Fruit fly (Drosophila melanogaster) Kc167 (cell line): ENCODE results near the gene CG42727.

Experiments
- Myc ChIP-seq: fragments of >200 bp; optimal IDR thresholded peaks from 2 replicates; lab custom pipeline; 2017; ENCODE audit warnings: missing external identifiers
- h ChIP-seq: fragments of >200 bp; optimal IDR thresholded peaks from 3 replicates; lab custom pipeline; 2018; ENCODE audit warnings: missing external identifiers
- insv ChIP-seq: fragments of >200 bp; optimal IDR thresholded peaks from 3 replicates; lab custom pipeline; 2018; ENCODE audit warnings: missing external identifiers
- psq ChIP-seq: fragments of >200 bp; optimal IDR thresholded peaks from 2 replicates; lab custom pipeline; 2017; ENCODE audit warnings: missing external identifiers

dm6 chr3R:15309924-15310323 lies 37.9 kb upstream of the CG42727 start, which contains the start of gene Tm2:
- TF ChIP-seq Myc (lab: Kevin White, UChicago) (no peak), psq (no peak), insv (lab: Kevin White, UChicago) (no peak), h (no peak)
